Fruit fly (Drosophila melanogaster) whole organism, prepupa: ENCODE results near the gene CG42305.

Source experiments
- Blimp-1 ChIP-seq: fragments of 200-800 bp; sonication (Bioruptor generic); optimal IDR thresholded peaks from 3 replicates; lab custom pipeline; 2017; ENCODE audit warnings: missing biosample characterization, missing genetic modification characterization, mild to moderate bottlenecking, moderate library complexity, missing genetic modification reagents
- CG10631 ChIP-seq: fragments of 200-800 bp; sonication (Bioruptor generic); optimal IDR thresholded peaks from 2 replicates; lab custom pipeline; 2016; ENCODE audit warnings: missing biosample characterization, missing genetic modification characterization
- CG10669 ChIP-seq: fragments of 200-800 bp; sonication (Bioruptor generic); optimal IDR thresholded peaks from 3 replicates; lab custom pipeline; 2018; ENCODE audit warnings: missing biosample characterization, mild to moderate bottlenecking, missing genetic modification characterization, moderate library complexity
- CG11902 ChIP-seq: fragments of 200-800 bp; sonication (Bioruptor generic); optimal IDR thresholded peaks from 3 replicates; lab custom pipeline; 2016; ENCODE audit warnings: missing biosample characterization, missing genetic modification characterization
- CG15336 ChIP-seq: fragments of 200-800 bp; sonication (Bioruptor generic); IDR thresholded peaks from 2 replicates; pipeline ENCODE4 v1.3.6; 2022; ENCODE audit warnings: missing biosample characterization, missing genetic modification characterization
- CG16779 ChIP-seq: fragments of 200-800 bp; sonication (Bioruptor generic); optimal IDR thresholded peaks from 3 replicates; lab custom pipeline; 2017; ENCODE audit warnings: missing biosample characterization, mild to moderate bottlenecking, missing genetic modification characterization
- CG3032 ChIP-seq: fragments of 200-800 bp; optimal IDR thresholded peaks from 2 replicates; lab custom pipeline; 2019; ENCODE audit warnings: missing biosample characterization, mild to moderate bottlenecking, missing genetic modification characterization, moderate library complexity
- CG34406 ChIP-seq: fragments of 200-800 bp; sonication (Bioruptor generic); optimal IDR thresholded peaks from 3 replicates; lab custom pipeline; 2016; ENCODE audit warnings: missing biosample characterization, missing genetic modification characterization
- CG3919 ChIP-seq: fragments of 200-800 bp; sonication (Bioruptor generic); optimal IDR thresholded peaks from 3 replicates; lab custom pipeline; 2016; ENCODE audit warnings: missing biosample characterization, missing genetic modification characterization
- CG4318 ChIP-seq: fragments of 200-800 bp; sonication (Bioruptor generic); optimal IDR thresholded peaks from 3 replicates; lab custom pipeline; 2017; ENCODE audit warnings: missing biosample characterization, mild to moderate bottlenecking, missing genetic modification characterization
- CG6276 ChIP-seq: fragments of 200-800 bp; sonication (Bioruptor generic); optimal IDR thresholded peaks from 2 replicates; lab custom pipeline; 2017; ENCODE audit warnings: missing biosample characterization, mild to moderate bottlenecking, missing genetic modification characterization
- CG6792 ChIP-seq: fragments of 200-800 bp; sonication (Bioruptor generic); optimal IDR thresholded peaks from 3 replicates; lab custom pipeline; 2016; ENCODE audit warnings: missing biosample characterization, missing genetic modification characterization
- CG6808 ChIP-seq: fragments of 200-800 bp; sonication (Bioruptor generic); optimal IDR thresholded peaks from 3 replicates; lab custom pipeline; 2017; ENCODE audit warnings: missing biosample characterization, missing genetic modification characterization, mild to moderate bottlenecking, moderate library complexity, missing genetic modification reagents
- CG6854 ChIP-seq: fragments of 200-800 bp; sonication (Bioruptor generic); optimal IDR thresholded peaks from 2 replicates; lab custom pipeline; 2017; ENCODE audit warnings: missing biosample characterization, mild to moderate bottlenecking, missing genetic modification characterization
- CG7368 ChIP-seq: fragments of 200-800 bp; sonication (Bioruptor generic); optimal IDR thresholded peaks from 3 replicates; lab custom pipeline; 2016; ENCODE audit warnings: missing biosample characterization, missing genetic modification characterization
- CG8632 ChIP-seq: fragments of 200-800 bp; sonication (Bioruptor generic); optimal IDR thresholded peaks from 3 replicates; lab custom pipeline; 2016; ENCODE audit warnings: missing biosample characterization, missing genetic modification characterization
- CG9139 ChIP-seq: fragments of 200-800 bp; sonication (Bioruptor generic); optimal IDR thresholded peaks from 3 replicates; lab custom pipeline; 2017; ENCODE audit warnings: missing biosample characterization, mild to moderate bottlenecking, missing genetic modification characterization
- Eip75B ChIP-seq: fragments of 200-800 bp; sonication (Bioruptor generic); optimal IDR thresholded peaks from 3 replicates; lab custom pipeline; 2016; ENCODE audit warnings: missing biosample characterization, missing genetic modification characterization
- Eip78C ChIP-seq: fragments of 200-800 bp; sonication (Bioruptor generic); peaks from one replicate; lab custom pipeline; 2016; ENCODE audit warnings: missing biosample characterization, missing genetic modification characterization
- Eip93F ChIP-seq: fragments of 200-800 bp; sonication (Bioruptor generic); optimal IDR thresholded peaks from 2 replicates; lab custom pipeline; 2016; ENCODE audit warnings: missing biosample characterization, mild to moderate bottlenecking, missing genetic modification characterization
- Ets21C ChIP-seq: fragments of 200-800 bp; sonication (Bioruptor generic); optimal IDR thresholded peaks from 3 replicates; lab custom pipeline; 2016; ENCODE audit warnings: missing biosample characterization, missing genetic modification characterization
- Ets96B ChIP-seq: fragments of 200-800 bp; optimal IDR thresholded peaks from 2 replicates; lab custom pipeline; 2019; ENCODE audit warnings: missing biosample characterization, mild to moderate bottlenecking, missing genetic modification characterization, moderate library complexity
- Gug ChIP-seq: fragments of 200-800 bp; sonication (Bioruptor generic); IDR thresholded peaks from 2 replicates; pipeline ENCODE4 v1.3.6; 2022; ENCODE audit warnings: missing biosample characterization, missing genetic modification characterization
- Hr38 ChIP-seq: sonication (Bioruptor generic); optimal IDR thresholded peaks from 2 replicates; lab custom pipeline; 2016; ENCODE audit warnings: missing biosample characterization, missing genetic modification characterization
- Hr39 ChIP-seq: fragments of 200-800 bp; sonication (Bioruptor generic); optimal IDR thresholded peaks from 2 replicates; lab custom pipeline; 2016; ENCODE audit warnings: missing biosample characterization, missing genetic modification characterization
- Hr4 ChIP-seq: fragments of 200-800 bp; sonication (Bioruptor generic); optimal IDR thresholded peaks from 3 replicates; lab custom pipeline; 2016; ENCODE audit warnings: missing biosample characterization, missing genetic modification characterization
- Lpt ChIP-seq: fragments of 200-800 bp; sonication (Bioruptor generic); optimal IDR thresholded peaks from 3 replicates; lab custom pipeline; 2016; ENCODE audit warnings: missing biosample characterization, missing genetic modification characterization
- Met ChIP-seq: fragments of 200-800 bp; sonication (Bioruptor generic); optimal IDR thresholded peaks from 3 replicates; lab custom pipeline; 2016; ENCODE audit warnings: missing biosample characterization, missing genetic modification characterization
- Sox14 ChIP-seq: fragments of 200-800 bp; sonication (Bioruptor generic); optimal IDR thresholded peaks from 3 replicates; lab custom pipeline; 2016; ENCODE audit warnings: missing biosample characterization, missing genetic modification characterization
- Sox15 ChIP-seq: fragments of 200-800 bp; sonication (Bioruptor generic); optimal IDR thresholded peaks from 3 replicates; lab custom pipeline; 2016; ENCODE audit warnings: missing biosample characterization, missing genetic modification characterization
- cyc ChIP-seq: fragments of 200-800 bp; sonication (Bioruptor generic); optimal IDR thresholded peaks from 3 replicates; lab custom pipeline; 2016; ENCODE audit warnings: missing biosample characterization, missing genetic modification characterization
- dsx ChIP-seq: fragments of 200-800 bp; optimal IDR thresholded peaks from 3 replicates; lab custom pipeline; 2019; ENCODE audit warnings: missing biosample characterization, mild to moderate bottlenecking, missing genetic modification characterization, moderate library complexity; ENCODE audit not compliant: poor library complexity, severe bottlenecking
- eg ChIP-seq: fragments of 200-800 bp; sonication (Bioruptor generic); IDR thresholded peaks from 3 replicates; pipeline ENCODE4 v1.3.6; 2022; ENCODE audit warnings: missing biosample characterization, missing genetic modification characterization
- fd59A ChIP-seq: fragments of 200-800 bp; sonication (Bioruptor generic); optimal IDR thresholded peaks from 2 replicates; lab custom pipeline; 2017; ENCODE audit warnings: missing biosample characterization, mild to moderate bottlenecking, missing genetic modification characterization, missing genetic modification reagents
- fd85E ChIP-seq: fragments of 200-800 bp; sonication (Bioruptor generic); optimal IDR thresholded peaks from 3 replicates; lab custom pipeline; 2016; ENCODE audit warnings: missing biosample characterization, missing genetic modification characterization
- net ChIP-seq: fragments of 200-800 bp; sonication (Bioruptor generic); optimal IDR thresholded peaks from 3 replicates; lab custom pipeline; 2016; ENCODE audit warnings: missing biosample characterization, missing genetic modification characterization
- pdm3 ChIP-seq: fragments of 200-800 bp; sonication (Bioruptor generic); optimal IDR thresholded peaks from 3 replicates; lab custom pipeline; 2016; ENCODE audit warnings: missing biosample characterization, missing genetic modification characterization
- salr ChIP-seq, 2 experiments: fragments of 200-800 bp; sonication (Bioruptor generic); optimal IDR thresholded peaks; 3 replicates each; lab custom pipeline; 2016 to 2018; ENCODE audit warnings: missing biosample characterization in 2 of 2, missing genetic modification characterization in 2 of 2, mild to moderate bottlenecking in 1 of 2
- spab ChIP-seq: fragments of 200-800 bp; sonication (Bioruptor generic); optimal IDR thresholded peaks from 2 replicates; lab custom pipeline; 2017; ENCODE audit warnings: missing biosample characterization, mild to moderate bottlenecking, missing genetic modification characterization, missing genetic modification reagents
- ss ChIP-seq, 2 experiments: fragments of 200-800 bp; sonication (Bioruptor generic); optimal IDR thresholded peaks; 2 replicates in 1 of 2; 3 replicates in 1 of 2; lab custom pipeline; 2017 to 2018; ENCODE audit warnings: mild to moderate bottlenecking in 2 of 2, missing biosample characterization in 2 of 2, missing genetic modification characterization in 2 of 2, moderate library complexity in 1 of 2
- svp ChIP-seq: fragments of 200-800 bp; sonication (Bioruptor generic); peaks from one replicate; lab custom pipeline; 2016; ENCODE audit warnings: missing biosample characterization, missing genetic modification characterization

Gene CG42305

DNA sequence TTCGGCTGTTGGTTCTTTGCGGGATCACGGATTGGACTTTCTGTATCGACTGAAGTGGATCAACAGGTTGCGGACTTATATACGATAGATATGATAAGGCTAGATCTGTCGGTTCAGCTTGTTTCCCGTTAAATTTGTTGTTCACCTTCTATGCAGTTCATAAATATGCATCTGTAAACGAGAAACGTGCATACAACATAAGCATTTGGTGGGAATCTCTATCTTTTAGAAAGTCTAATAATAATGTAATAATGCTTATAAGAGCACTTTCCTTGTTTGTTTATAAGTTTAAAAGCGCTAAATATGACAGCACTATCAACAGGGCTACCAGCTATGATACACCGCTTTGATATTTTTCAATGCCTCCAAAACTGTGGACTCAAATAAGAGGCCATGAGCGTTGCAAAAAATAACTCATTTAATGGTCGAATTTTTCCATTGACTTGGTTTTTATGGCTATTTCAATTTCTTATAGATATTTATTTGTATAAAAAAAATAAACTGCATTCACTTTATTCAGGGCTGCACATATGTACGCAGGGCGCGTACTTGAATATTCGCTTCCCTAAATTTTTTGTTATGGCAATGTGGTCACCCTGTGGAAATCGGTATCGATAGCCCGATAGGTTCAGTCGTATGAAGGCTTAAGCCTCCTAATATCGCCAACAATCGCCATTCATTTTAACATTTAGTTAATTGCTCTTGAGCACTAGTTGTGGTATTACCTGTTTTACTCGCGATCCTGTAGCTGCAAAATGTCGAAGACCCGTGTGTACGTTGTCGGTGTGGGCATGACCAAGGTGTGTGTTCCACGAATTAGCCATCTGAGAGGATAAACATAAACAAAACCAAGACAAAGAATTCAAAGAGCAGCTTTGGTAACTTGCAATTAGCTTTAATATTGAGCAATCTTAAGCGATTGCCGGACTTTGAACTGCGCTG, 18.4 kb downstream of the CG42305 start, which contains the start of the genes CG17597 and ScpX (continued):
- TF ChIP-seq Eip75B (GFP tag; lab: Kevin White, UChicago) (peak; percentile 66), fd59A (GFP tag; lab: Kevin White, UChicago) (peak; percentile 5), Sox15 (GFP tag; lab: Kevin White, UChicago) (peak; percentile 45), CG34406 (GFP tag; lab: Kevin White, UChicago) (peak; percentile 18), CG8632 (peak; percentile 11), Sox14 (GFP tag; lab: Kevin White, UChicago) (peak; percentile 71), CG15336 (GFP tag; lab: Robert Waterston, UW) (peak; percentile 47; the same call in 1 of the 2 replicates), CG6276 (GFP tag; lab: Kevin White, UChicago) (peak; percentile 17), Hr4 (GFP tag; lab: Kevin White, UChicago) (peak; percentile 76), cyc (GFP tag; lab: Kevin White, UChicago) (peak; percentile 63), CG11902 (GFP tag; lab: Kevin White, UChicago) (peak; percentile 28), CG6854 (GFP tag; lab: Kevin White, UChicago) (peak; percentile 54), Blimp-1 (GFP tag; lab: Kevin White, UChicago) (no peak), Ets21C (GFP tag; lab: Kevin White, UChicago) (no peak), Gug (GFP tag; lab: Robert Waterston, UW) (no peak)

DNA sequence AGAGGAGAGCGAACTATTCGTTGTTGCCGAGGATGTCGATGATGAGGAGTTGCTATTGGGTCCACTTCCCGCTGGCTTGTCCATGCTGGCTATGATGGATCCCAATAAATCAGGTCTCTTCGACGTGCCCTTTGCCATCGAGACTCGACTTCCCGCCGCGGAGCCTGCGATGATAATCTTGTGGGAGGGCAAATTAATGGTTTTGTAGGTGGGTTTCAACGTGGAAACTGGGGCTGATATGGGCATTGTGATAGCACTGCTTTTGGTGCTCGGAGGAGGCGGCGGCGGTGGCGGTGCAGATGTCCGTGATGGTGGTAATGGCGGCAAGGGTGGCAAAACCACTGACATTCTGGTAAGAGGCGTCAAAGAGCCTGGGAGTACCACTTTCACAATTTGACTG, 22.1 kb downstream of the CG42305 start:
- TF ChIP-seq CG8632 (no peak), ss (GFP tag; optimal IDR thresholded peaks at IDR 0.05; lab: Kevin White, UChicago) (no peak), svp (peak; percentile 61)

DNA sequence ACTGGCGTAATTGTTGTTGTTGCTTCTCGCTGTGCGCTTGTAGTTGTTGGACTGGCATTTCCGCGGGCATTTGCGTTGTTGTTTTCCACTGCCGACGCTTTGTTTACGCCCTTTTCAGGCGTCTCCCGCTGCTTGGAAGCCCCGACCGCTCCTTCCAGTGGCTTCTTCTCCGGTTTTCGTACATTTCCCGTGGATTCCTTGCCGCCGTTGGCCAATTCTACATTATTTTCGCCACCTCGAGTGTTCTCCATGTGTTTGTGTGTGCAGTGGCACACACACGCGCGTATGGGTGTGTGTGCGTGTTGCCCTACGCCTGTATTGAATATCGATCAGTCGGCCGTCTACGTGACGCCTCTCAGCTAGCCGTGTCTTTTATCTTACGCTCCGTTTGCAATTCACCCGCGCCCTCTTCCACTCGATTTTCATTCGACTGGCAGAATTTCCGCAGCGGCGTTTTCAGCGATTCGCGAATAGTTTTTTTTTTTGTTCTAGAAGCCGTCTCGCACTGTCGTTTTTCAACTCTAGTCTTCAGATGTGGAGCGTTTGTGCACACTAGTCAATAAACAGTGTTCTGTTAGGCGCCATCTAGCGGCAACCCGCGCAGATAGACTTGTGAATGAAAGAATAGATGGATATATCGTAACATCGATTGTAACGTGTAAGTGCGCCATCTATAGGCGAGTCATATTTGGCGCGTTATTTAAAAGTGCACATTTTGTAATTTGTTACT, 26.9 kb downstream of the CG42305 start, which contains the start of gene CG10600:
Gene CG10600, minus strand, starts transcription at position 537 of the 730 bp plus-strand sequence.
- TF ChIP-seq salr (GFP tag; optimal IDR thresholded peaks at IDR 0.05; lab: Kevin White, UChicago) (peak; percentile 54 to 62), CG6792 (GFP tag; lab: Kevin White, UChicago) (peak; percentile 75), CG10631 (GFP tag; lab: Kevin White, UChicago) (peak; percentile 62), cyc (GFP tag; lab: Kevin White, UChicago) (peak; percentile 85), CG3032 (tag; lab: Kevin White, UChicago) (peak; percentile 50), CG4318 (GFP tag; lab: Kevin White, UChicago) (no peak), pdm3 (no peak), dsx (GFP tag; lab: Kevin White, UChicago) (peak; percentile 55), Hr4 (GFP tag; lab: Kevin White, UChicago) (no peak), Met (GFP tag; lab: Kevin White, UChicago) (no peak), CG11902 (GFP tag; lab: Kevin White, UChicago) (peak; percentile 42), CG6808 (GFP tag; lab: Kevin White, UChicago) (peak; percentile 57), Ets96B (peak; percentile 24), CG6854 (GFP tag; lab: Kevin White, UChicago) (no peak), spab (GFP tag; lab: Kevin White, UChicago) (no peak), CG7368 (peak; percentile 65), Eip93F (GFP tag; lab: Kevin White, UChicago) (no peak), fd85E (GFP tag; lab: Kevin White, UChicago) (peak; percentile 56), Lpt (GFP tag; lab: Kevin White, UChicago) (no peak), CG9139 (GFP tag; lab: Kevin White, UChicago) (no peak), svp (peak; percentile 91), CG3919 (GFP tag; lab: Kevin White, UChicago) (peak; percentile 81), CG16779 (tag; lab: Kevin White, UChicago) (no peak), Sox15 (GFP tag; lab: Kevin White, UChicago) (peak; percentile 55), Hr39 (GFP tag; lab: Kevin White, UChicago) (peak; percentile 81), CG10669 (peak; percentile 57), Hr38 (GFP tag; lab: Kevin White, UChicago) (no peak), Sox14 (GFP tag; lab: Kevin White, UChicago) (peak; percentile 89), Blimp-1 (GFP tag; lab: Kevin White, UChicago) (peak; percentile 19), Ets21C (GFP tag; lab: Kevin White, UChicago) (no peak), Eip75B (GFP tag; lab: Kevin White, UChicago) (no peak), CG15336 (GFP tag; lab: Robert Waterston, UW) (0 out of 2 replicates have a peak, but pooled peaks have one; percentile 17), fd59A (GFP tag; lab: Kevin White, UChicago) (peak; percentile 37), eg (0 out of 3 replicates have a peak, but pooled peaks have one; percentile 36), CG8632 (peak; percentile 47), Eip78C (GFP tag; lab: Kevin White, UChicago) (peak; percentile 95), net (peak; percentile 72)
